Fruit fly (Drosophila melanogaster) whole organism, embryonic: ENCODE data around the gene Cortactin.

Experiments
- CG10147 ChIP-seq: fragments of 200-800 bp; sonication (Bioruptor generic); optimal IDR thresholded peaks from 2 replicates; lab custom pipeline; 2019; ENCODE audit warnings: missing biosample characterization, mild to moderate bottlenecking, missing genetic modification characterization, moderate library complexity
- CG10959 ChIP-seq: fragments of 200-800 bp; sonication (Bioruptor generic); IDR thresholded peaks from 2 replicates; pipeline ENCODE4 v1.3.6; 2022; ENCODE audit warnings: missing biosample characterization, missing genetic modification characterization
- CG11504 ChIP-seq: fragments of 200-800 bp; sonication (Bioruptor generic); optimal IDR thresholded peaks from 3 replicates; lab custom pipeline; 2019; ENCODE audit warnings: missing biosample characterization, mild to moderate bottlenecking, missing genetic modification characterization, moderate library complexity
- CG11723 ChIP-seq: fragments of 200-800 bp; sonication (Bioruptor generic); optimal IDR thresholded peaks from 2 replicates; lab custom pipeline; 2017; ENCODE audit warnings: missing biosample characterization, mild to moderate bottlenecking, missing genetic modification characterization
- CG13775 ChIP-seq: fragments of 200-800 bp; sonication (Bioruptor generic); optimal IDR thresholded peaks from 3 replicates; lab custom pipeline; 2017; ENCODE audit warnings: missing biosample characterization, mild to moderate bottlenecking, missing genetic modification characterization
- CG1792 ChIP-seq: fragments of 200-800 bp; sonication (Bioruptor generic); optimal IDR thresholded peaks from 2 replicates; lab custom pipeline; 2016; ENCODE audit warnings: missing biosample characterization, missing genetic modification characterization
- CG18599 ChIP-seq: fragments of 200-800 bp; sonication (Bioruptor generic); optimal IDR thresholded peaks from 3 replicates; lab custom pipeline; 2017; ENCODE audit warnings: missing biosample characterization, missing genetic modification characterization, mild to moderate bottlenecking, moderate library complexity, missing genetic modification reagents
- CG2712 ChIP-seq: fragments of 200-800 bp; optimal IDR thresholded peaks from 3 replicates; lab custom pipeline; 2019; ENCODE audit warnings: missing biosample characterization, mild to moderate bottlenecking, missing genetic modification characterization, moderate library complexity
- CG3163 ChIP-seq: fragments of 200-800 bp; sonication (Bioruptor generic); optimal IDR thresholded peaks from 3 replicates; lab custom pipeline; 2016; ENCODE audit warnings: missing biosample characterization, missing genetic modification characterization
- CG32772 ChIP-seq: fragments of 200-800 bp; sonication (Bioruptor generic); IDR thresholded peaks from 2 replicates; pipeline ENCODE4 v1.3.6; 2022; ENCODE audit warnings: missing biosample characterization, missing genetic modification characterization
- CG4328 ChIP-seq: fragments of 200-800 bp; sonication (Bioruptor generic); optimal IDR thresholded peaks from 3 replicates; lab custom pipeline; 2017; ENCODE audit warnings: missing biosample characterization, missing genetic modification reagents, missing genetic modification characterization
- CG7271 ChIP-seq: fragments of 200-800 bp; sonication (Bioruptor generic); optimal IDR thresholded peaks from 2 replicates; lab custom pipeline; 2018; ENCODE audit warnings: missing biosample characterization, mild to moderate bottlenecking, missing genetic modification characterization, moderate library complexity
- CG7372 ChIP-seq: fragments of 200-800 bp; sonication (Bioruptor generic); IDR thresholded peaks from 2 replicates; pipeline ENCODE4 v1.3.6; 2022; ENCODE audit warnings: missing biosample characterization, missing genetic modification characterization
- CG7745 ChIP-seq: fragments of 200-800 bp; sonication (Bioruptor generic); optimal IDR thresholded peaks from 2 replicates; lab custom pipeline; 2018; ENCODE audit warnings: missing biosample characterization, mild to moderate bottlenecking, missing genetic modification characterization, moderate library complexity
- CG7839 ChIP-seq: fragments of 200-800 bp; sonication (Bioruptor generic); optimal IDR thresholded peaks from 3 replicates; lab custom pipeline; 2018; ENCODE audit warnings: missing biosample characterization, mild to moderate bottlenecking, missing genetic modification characterization, moderate library complexity
- CG8765 ChIP-seq: fragments of 200-800 bp; sonication (Bioruptor generic); IDR thresholded peaks from 2 replicates; pipeline ENCODE4 v1.3.6; 2022; ENCODE audit warnings: missing biosample characterization, missing genetic modification characterization
- Chrac-16 ChIP-seq: fragments of 200-800 bp; sonication (Bioruptor generic); optimal IDR thresholded peaks from 3 replicates; lab custom pipeline; 2016; ENCODE audit warnings: missing biosample characterization, missing genetic modification characterization
- Deaf1 ChIP-seq: fragments of 200-800 bp; optimal IDR thresholded peaks from 3 replicates; lab custom pipeline; 2019; ENCODE audit warnings: missing biosample characterization, mild to moderate bottlenecking, missing genetic modification characterization, moderate library complexity
- Dip2 ChIP-seq: fragments of 200-800 bp; sonication (Bioruptor generic); IDR thresholded peaks from 2 replicates; pipeline ENCODE4 v1.3.6; 2022; ENCODE audit warnings: missing biosample characterization, missing genetic modification characterization
- Dref ChIP-seq: fragments of 200-800 bp; sonication (Bioruptor generic); IDR thresholded peaks from 2 replicates; pipeline ENCODE4 v1.3.6; 2022; ENCODE audit warnings: missing biosample characterization, missing genetic modification characterization
- Fer3 ChIP-seq: fragments of 200-800 bp; sonication (Bioruptor generic); optimal IDR thresholded peaks from 2 replicates; lab custom pipeline; 2018; ENCODE audit warnings: missing biosample characterization, mild to moderate bottlenecking, missing genetic modification characterization, moderate library complexity
- GATAe ChIP-seq: fragments of 200-800 bp; sonication (Bioruptor generic); conservative IDR thresholded peaks from 2 replicates; pipeline ENCODE4 v1.3.6; 2022; ENCODE audit warnings: missing biosample characterization, missing genetic modification characterization
- HLH3B ChIP-seq: fragments of 200-800 bp; sonication (Bioruptor generic); IDR thresholded peaks from 2 replicates; pipeline ENCODE4 v1.3.6; 2022; ENCODE audit warnings: missing biosample characterization, missing genetic modification characterization
- Hr51 ChIP-seq, 2 experiments: fragments of 200-800 bp; sonication (Bioruptor generic); optimal IDR thresholded peaks; 2 replicates in 1 of 2; 3 replicates in 1 of 2; lab custom pipeline; 2016 to 2018; ENCODE audit warnings: missing biosample characterization in 2 of 2, missing genetic modification characterization in 2 of 2, mild to moderate bottlenecking in 1 of 2, moderate library complexity in 1 of 2
- Hsf ChIP-seq: fragments of 200-800 bp; sonication (Bioruptor generic); optimal IDR thresholded peaks from 3 replicates; lab custom pipeline; 2016; ENCODE audit warnings: missing biosample characterization, missing genetic modification characterization
- MBD-R2 ChIP-seq: fragments of 200-800 bp; sonication (Bioruptor generic); IDR thresholded peaks from 2 replicates; pipeline ENCODE4 v1.3.6; 2022; ENCODE audit warnings: missing biosample characterization, missing genetic modification characterization
- MTF-1 ChIP-seq: fragments of 200-800 bp; sonication (Bioruptor generic); optimal IDR thresholded peaks from 2 replicates; lab custom pipeline; 2018; ENCODE audit warnings: missing biosample characterization, mild to moderate bottlenecking, missing genetic modification characterization, borderline replicate concordance
- Mrtf ChIP-seq: fragments of 200-800 bp; sonication (Bioruptor generic); IDR thresholded peaks from 3 replicates; pipeline ENCODE4 v1.3.6; 2022; ENCODE audit warnings: missing biosample characterization, missing genetic modification characterization
- Myb ChIP-seq: fragments of 200-800 bp; sonication (Bioruptor generic); optimal IDR thresholded peaks from 2 replicates; lab custom pipeline; 2016; ENCODE audit warnings: missing biosample characterization, missing genetic modification characterization
- NFAT ChIP-seq: fragments of 200-800 bp; sonication (Bioruptor generic); IDR thresholded peaks from 2 replicates; pipeline ENCODE4 v1.3.6; 2022; ENCODE audit warnings: missing biosample characterization, missing genetic modification characterization
- Oli ChIP-seq: fragments of 200-800 bp; sonication (Bioruptor generic); optimal IDR thresholded peaks from 2 replicates; lab custom pipeline; 2018; ENCODE audit warnings: missing biosample characterization, mild to moderate bottlenecking, missing genetic modification characterization, moderate library complexity
- Rfx ChIP-seq: fragments of 200-800 bp; sonication (Bioruptor generic); IDR thresholded peaks from 2 replicates; pipeline ENCODE4 v1.3.6; 2022; ENCODE audit warnings: missing biosample characterization, missing genetic modification characterization
- Scr ChIP-seq: fragments of 200-800 bp; sonication (Bioruptor generic); IDR thresholded peaks from 2 replicates; pipeline ENCODE4 v1.3.6; 2022; ENCODE audit warnings: missing biosample characterization, missing genetic modification characterization; ENCODE audit not compliant: partially characterized antibody
- Xrp1 ChIP-seq: fragments of 200-800 bp; sonication (Bioruptor generic); IDR thresholded peaks from 2 replicates; pipeline ENCODE4 v1.3.6; 2022; ENCODE audit warnings: missing biosample characterization, missing genetic modification characterization
- ab ChIP-seq: fragments of 200-800 bp; sonication (Bioruptor generic); optimal IDR thresholded peaks from 2 replicates; lab custom pipeline; 2016; ENCODE audit warnings: missing biosample characterization, missing genetic modification characterization
- abd-A ChIP-seq: fragments of 200-800 bp; sonication (Bioruptor generic); optimal IDR thresholded peaks from 3 replicates; lab custom pipeline; 2019; ENCODE audit warnings: missing biosample characterization, mild to moderate bottlenecking, missing genetic modification characterization, moderate library complexity
- dmrt99B ChIP-seq: fragments of 200-800 bp; sonication (Bioruptor generic); optimal IDR thresholded peaks from 2 replicates; lab custom pipeline; 2018; ENCODE audit warnings: missing biosample characterization, mild to moderate bottlenecking, missing genetic modification characterization, moderate library complexity
- ewg ChIP-seq: fragments of 200-800 bp; sonication (Bioruptor generic); optimal IDR thresholded peaks from 3 replicates; lab custom pipeline; 2017; ENCODE audit warnings: mild to moderate bottlenecking, missing biosample characterization, missing genetic modification reagents, missing genetic modification characterization
- gfzf ChIP-seq: fragments of 200-800 bp; sonication (Bioruptor generic); optimal IDR thresholded peaks from 2 replicates; lab custom pipeline; 2016; ENCODE audit warnings: missing biosample characterization, mild to moderate bottlenecking, missing genetic modification characterization, moderate library complexity
- hth ChIP-seq: fragments of >200 bp; optimal IDR thresholded peaks from 2 replicates; lab custom pipeline; 2017; ENCODE audit warnings: inconsistent platforms
- ken ChIP-seq: fragments of 200-800 bp; sonication (Bioruptor generic); IDR thresholded peaks from 3 replicates; pipeline ENCODE4 v1.3.6; 2022; ENCODE audit warnings: missing biosample characterization, missing genetic modification characterization
- nom ChIP-seq: fragments of 200-800 bp; sonication (Bioruptor generic); optimal IDR thresholded peaks from 2 replicates; lab custom pipeline; 2017; ENCODE audit warnings: missing biosample characterization, missing genetic modification characterization, mild to moderate bottlenecking, moderate library complexity, missing genetic modification reagents
- pros ChIP-seq: fragments of 200-800 bp; sonication (Bioruptor generic); optimal IDR thresholded peaks from 3 replicates; lab custom pipeline; 2019; ENCODE audit warnings: missing biosample characterization, mild to moderate bottlenecking, missing genetic modification characterization, moderate library complexity
- ranshi ChIP-seq: fragments of 200-800 bp; sonication (Bioruptor generic); IDR thresholded peaks from 2 replicates; pipeline ENCODE4 v1.3.6; 2022; ENCODE audit warnings: missing biosample characterization, missing genetic modification characterization
- sim ChIP-seq: fragments of 200-800 bp; sonication (Bioruptor generic); IDR thresholded peaks from 2 replicates; pipeline ENCODE4 v1.3.6; 2022; ENCODE audit warnings: missing biosample characterization, missing genetic modification characterization
- sisA ChIP-seq: fragments of 200-800 bp; sonication (Bioruptor generic); IDR thresholded peaks from 2 replicates; pipeline ENCODE4 v1.3.6; 2022; ENCODE audit warnings: missing biosample characterization, missing genetic modification characterization
- sna ChIP-seq: fragments of 200-800 bp; sonication (Bioruptor generic); IDR thresholded peaks from 2 replicates; pipeline ENCODE4 v1.3.6; 2022; ENCODE audit warnings: missing biosample characterization, missing genetic modification characterization; ENCODE audit not compliant: partially characterized antibody
- stc ChIP-seq: fragments of 200-800 bp; sonication (Bioruptor generic); IDR thresholded peaks from 2 replicates; pipeline ENCODE4 v1.3.6; 2022; ENCODE audit warnings: missing biosample characterization, missing genetic modification characterization
- tap ChIP-seq: fragments of 200-800 bp; optimal IDR thresholded peaks from 3 replicates; lab custom pipeline; 2019; ENCODE audit warnings: missing biosample characterization, mild to moderate bottlenecking, missing genetic modification characterization, moderate library complexity

Cortactin gene

DNA sequence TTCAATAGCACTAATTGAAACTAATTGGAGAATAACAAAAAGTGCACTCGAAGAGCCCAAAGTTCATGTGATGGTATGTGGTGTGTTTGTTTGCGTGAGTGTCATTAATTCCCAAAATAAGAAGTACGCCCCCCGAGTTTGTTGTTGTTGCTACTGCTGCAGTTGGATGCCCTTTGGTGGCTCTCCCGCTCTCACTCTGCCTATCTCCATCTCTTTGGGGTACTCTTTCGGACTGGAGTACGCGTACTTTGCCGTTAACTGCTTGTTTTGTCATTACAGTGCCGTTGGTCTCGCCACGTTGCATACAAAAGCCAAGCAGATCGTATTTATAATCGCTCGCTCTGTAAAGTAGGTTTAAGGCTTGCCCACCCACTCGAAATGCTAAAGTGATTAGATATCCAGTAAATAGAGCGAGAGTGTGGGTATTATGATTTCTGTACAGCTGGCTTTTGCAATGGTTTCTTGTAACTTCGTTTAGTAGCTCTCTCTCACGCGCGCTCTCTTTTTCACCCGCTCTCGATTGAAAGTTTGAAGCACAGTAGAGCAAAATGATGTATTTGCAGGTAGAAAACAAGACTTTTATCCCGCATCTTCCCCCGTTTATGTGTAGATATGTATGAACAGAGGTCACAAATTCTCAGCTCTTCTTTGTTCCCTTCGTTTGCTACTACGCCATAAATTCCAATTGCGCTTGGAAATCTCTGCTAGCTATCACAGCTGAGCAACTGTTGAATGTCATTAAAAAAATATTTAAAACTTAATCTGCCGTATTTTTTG is 47.9 kb upstream of the Cortactin start (continued):
- TF ChIP-seq GATAe (GFP tag; lab: Robert Waterston, UW): no peak
- TF ChIP-seq Oli (tag; lab: Kevin White, UChicago): peak; percentile 67
- no peak for TF ChIP-seq CG18599
- TF ChIP-seq gfzf (GFP tag; lab: Kevin White, UChicago): no peak
- no peak for TF ChIP-seq sisA (GFP tag; lab: Robert Waterston, UW)
- peak; percentile 20 for TF ChIP-seq Hsf (GFP tag; lab: Kevin White, UChicago)
- no peak for TF ChIP-seq Mrtf (GFP tag; lab: Robert Waterston, UW)
- no peak for TF ChIP-seq hth
- peak; percentile 7 for TF ChIP-seq Xrp1 (GFP tag; lab: Robert Waterston, UW)
- TF ChIP-seq CG2712 (tag; lab: Kevin White, UChicago): peak; percentile 24
- TF ChIP-seq CG32772 (GFP tag; lab: Robert Waterston, UW): 0 out of 2 replicates have a peak, but pooled peaks have one; percentile 30
- no peak for TF ChIP-seq CG7271 (tag; lab: Kevin White, UChicago)
- peak; percentile 14 for TF ChIP-seq ewg (GFP tag; lab: Kevin White, UChicago)
- TF ChIP-seq Rfx (GFP tag; lab: Robert Waterston, UW): peak; percentile 51
- TF ChIP-seq CG7745 (tag; lab: Kevin White, UChicago): no peak
- TF ChIP-seq HLH3B: no peak
- no peak for TF ChIP-seq Dip2 (GFP tag; lab: Robert Waterston, UW)
- no peak for TF ChIP-seq stc
- TF ChIP-seq CG11723 (GFP tag; lab: Kevin White, UChicago): peak; percentile 23
- peak; percentile 72 for TF ChIP-seq CG3163 (GFP tag; lab: Kevin White, UChicago)
- TF ChIP-seq Dref (GFP tag; lab: Robert Waterston, UW): no peak
- TF ChIP-seq pros (GFP tag; lab: Kevin White, UChicago): peak; percentile 25
- no peak for TF ChIP-seq sim (GFP tag; lab: Robert Waterston, UW)
- no peak for TF ChIP-seq ab (GFP tag; lab: Kevin White, UChicago)
- TF ChIP-seq MBD-R2 (GFP tag; lab: Robert Waterston, UW): no peak; the same call in 1 of the 2 replicates
- TF ChIP-seq Scr (GFP tag; lab: Robert Waterston, UW): no peak
- no peak for TF ChIP-seq MTF-1 (GFP tag; lab: Kevin White, UChicago)
- TF ChIP-seq CG7839: peak; percentile 51
- no peak for TF ChIP-seq sna
- TF ChIP-seq CG1792 (GFP tag; lab: Kevin White, UChicago): no peak
- TF ChIP-seq Deaf1: no peak
- TF ChIP-seq CG13775 (GFP tag; lab: Kevin White, UChicago): peak; percentile 9
- peak; percentile 14 for TF ChIP-seq Fer3
- peak in 1 of 2 experiments; percentile 72 for TF ChIP-seq Hr51 (GFP tag; optimal IDR thresholded peaks at IDR 0.05; lab: Kevin White, UChicago)
- TF ChIP-seq abd-A (tag; lab: Kevin White, UChicago): no peak
- TF ChIP-seq ranshi (GFP tag; lab: Robert Waterston, UW): no peak
- TF ChIP-seq ken (GFP tag; lab: Robert Waterston, UW): no peak
- TF ChIP-seq CG7372 (GFP tag; lab: Robert Waterston, UW): no peak
- TF ChIP-seq CG4328 (GFP tag; lab: Kevin White, UChicago): peak; percentile 2
- TF ChIP-seq tap (tag; lab: Kevin White, UChicago): no peak
- peak; percentile 68 for TF ChIP-seq dmrt99B (tag; lab: Kevin White, UChicago)
- TF ChIP-seq CG11504 (tag; lab: Kevin White, UChicago): peak; percentile 60
- TF ChIP-seq CG10959 (GFP tag; lab: Robert Waterston, UW): no peak
- TF ChIP-seq Chrac-16: peak; percentile 9
- no peak for TF ChIP-seq nom (GFP tag; lab: Kevin White, UChicago)
- TF ChIP-seq NFAT (GFP tag; lab: Robert Waterston, UW): no peak
- TF ChIP-seq CG8765 (GFP tag; lab: Robert Waterston, UW): no peak; the same call in 1 of the 2 replicates
- TF ChIP-seq CG10147: no peak
- no peak for TF ChIP-seq Myb (GFP tag; lab: Kevin White, UChicago)
